Fruit fly (Drosophila melanogaster) whole organism, embryonic: Measurements from ENCODE around the gene Dph3.
A peak's percentile ranks its signal among the peaks of the same experiment; 100 is the strongest.

Experiments used
- B-H2 ChIP-seq: fragments of 200-800 bp; sonication (Bioruptor generic); optimal IDR thresholded peaks from 2 replicates; lab custom pipeline; 2018; ENCODE audit warnings: missing biosample characterization, mild to moderate bottlenecking, missing genetic modification characterization
- CG10147 ChIP-seq: fragments of 200-800 bp; sonication (Bioruptor generic); optimal IDR thresholded peaks from 2 replicates; lab custom pipeline; 2019; ENCODE audit warnings: missing biosample characterization, mild to moderate bottlenecking, missing genetic modification characterization, moderate library complexity
- CG10431 ChIP-seq: fragments of 200-800 bp; sonication (Bioruptor generic); optimal IDR thresholded peaks from 3 replicates; lab custom pipeline; 2018; ENCODE audit warnings: missing biosample characterization, mild to moderate bottlenecking, missing genetic modification characterization
- CG10654 ChIP-seq: fragments of 200-800 bp; sonication (Bioruptor generic); optimal IDR thresholded peaks from 2 replicates; lab custom pipeline; 2016; ENCODE audit warnings: missing biosample characterization, missing genetic modification characterization
- CG10959 ChIP-seq: fragments of 200-800 bp; sonication (Bioruptor generic); IDR thresholded peaks from 2 replicates; pipeline ENCODE4 v1.3.6; 2022; ENCODE audit warnings: missing biosample characterization, missing genetic modification characterization
- CG12391 ChIP-seq: fragments of 200-800 bp; sonication (Bioruptor generic); optimal IDR thresholded peaks from 3 replicates; lab custom pipeline; 2018; ENCODE audit warnings: missing biosample characterization, mild to moderate bottlenecking, missing genetic modification characterization, moderate library complexity
- CG14050 ChIP-seq: fragments of 200-800 bp; sonication (Bioruptor generic); IDR thresholded peaks from 3 replicates; pipeline ENCODE4 v1.3.6; 2022; ENCODE audit warnings: missing biosample characterization, missing genetic modification characterization
- CG14860 ChIP-seq: fragments of 200-800 bp; sonication (Bioruptor generic); IDR thresholded peaks from 3 replicates; pipeline ENCODE4 v1.3.6; 2022; ENCODE audit warnings: missing biosample characterization, missing genetic modification characterization; ENCODE audit not compliant: partially characterized antibody
- CG1602 ChIP-seq: fragments of 200-800 bp; sonication (Bioruptor generic); optimal IDR thresholded peaks from 3 replicates; lab custom pipeline; 2016; ENCODE audit warnings: missing biosample characterization, missing genetic modification characterization
- CG30403 ChIP-seq: fragments of 200-800 bp; sonication (Bioruptor generic); optimal IDR thresholded peaks from 3 replicates; lab custom pipeline; 2016; ENCODE audit warnings: missing biosample characterization, missing genetic modification characterization
- CG31224 ChIP-seq: fragments of 200-800 bp; sonication (Bioruptor generic); IDR thresholded peaks from 2 replicates; pipeline ENCODE4 v1.3.6; 2022; ENCODE audit warnings: missing biosample characterization, missing genetic modification characterization
- CG34376 ChIP-seq: fragments of 200-800 bp; sonication (Bioruptor generic); optimal IDR thresholded peaks from 2 replicates; lab custom pipeline; 2018; ENCODE audit warnings: missing biosample characterization, mild to moderate bottlenecking, missing genetic modification characterization
- CG5953 ChIP-seq: fragments of 200-800 bp; sonication (Bioruptor generic); IDR thresholded peaks from 2 replicates; pipeline ENCODE4 v1.3.6; 2022; ENCODE audit warnings: missing biosample characterization, missing genetic modification characterization
- CG6813 ChIP-seq: fragments of 200-800 bp; sonication (Bioruptor generic); optimal IDR thresholded peaks from 2 replicates; lab custom pipeline; 2017; ENCODE audit warnings: missing biosample characterization, missing genetic modification characterization, mild to moderate bottlenecking, moderate library complexity, missing genetic modification reagents
- CG7987 ChIP-seq: fragments of 200-800 bp; sonication (Bioruptor generic); optimal IDR thresholded peaks from 2 replicates; lab custom pipeline; 2018; ENCODE audit warnings: missing biosample characterization, mild to moderate bottlenecking, missing genetic modification characterization, moderate library complexity
- CG8089 ChIP-seq: fragments of 200-800 bp; sonication (Bioruptor generic); optimal IDR thresholded peaks from 3 replicates; lab custom pipeline; 2016; ENCODE audit warnings: missing biosample characterization, missing genetic modification characterization
- CG9932 ChIP-seq: fragments of 200-800 bp; sonication (Bioruptor generic); IDR thresholded peaks from 2 replicates; pipeline ENCODE4 v1.3.6; 2022; ENCODE audit warnings: missing biosample characterization, missing genetic modification characterization
- Dll ChIP-seq: fragments of 200-800 bp; sonication (Bioruptor generic); IDR thresholded peaks from 4 replicates; pipeline ENCODE4 v1.3.6; 2022; ENCODE audit warnings: missing biosample characterization, missing genetic modification characterization; ENCODE audit not compliant: partially characterized antibody
- Dref ChIP-seq: fragments of 200-800 bp; sonication (Bioruptor generic); IDR thresholded peaks from 2 replicates; pipeline ENCODE4 v1.3.6; 2022; ENCODE audit warnings: missing biosample characterization, missing genetic modification characterization
- Drgx ChIP-seq: fragments of 200-800 bp; sonication (Bioruptor generic); IDR thresholded peaks from 2 replicates; pipeline ENCODE4 v1.3.6; 2022; ENCODE audit warnings: missing biosample characterization, missing genetic modification characterization
- E2f1 ChIP-seq: fragments of 200-800 bp; sonication (Bioruptor generic); IDR thresholded peaks from 2 replicates; pipeline ENCODE4 v1.3.6; 2022; ENCODE audit warnings: missing biosample characterization, missing genetic modification characterization
- Fer1 ChIP-seq: fragments of 200-800 bp; sonication (Bioruptor generic); optimal IDR thresholded peaks from 2 replicates; lab custom pipeline; 2017; ENCODE audit warnings: missing biosample characterization, mild to moderate bottlenecking, missing genetic modification characterization
- Gsc ChIP-seq: fragments of 200-800 bp; sonication (Bioruptor generic); IDR thresholded peaks from 2 replicates; pipeline ENCODE4 v1.3.6; 2022; ENCODE audit warnings: missing biosample characterization, missing genetic modification characterization
- HLH54F ChIP-seq: fragments of 200-800 bp; sonication (Bioruptor generic); optimal IDR thresholded peaks from 3 replicates; lab custom pipeline; 2016; ENCODE audit warnings: missing biosample characterization, missing genetic modification characterization
- Hr51 ChIP-seq, 2 experiments: fragments of 200-800 bp; sonication (Bioruptor generic); optimal IDR thresholded peaks; 2 replicates in 1 of 2; 3 replicates in 1 of 2; lab custom pipeline; 2016 to 2018; ENCODE audit warnings: missing biosample characterization in 2 of 2, missing genetic modification characterization in 2 of 2, mild to moderate bottlenecking in 1 of 2, moderate library complexity in 1 of 2
- Hr78 ChIP-seq, 2 experiments: fragments of 200-800 bp in 1 of 2; fragments of >200 bp in 1 of 2; sonication (Bioruptor generic) in 1 of 2; optimal IDR thresholded peaks; 2 replicates each; lab custom pipeline; 2017 to 2019; ENCODE audit warnings: missing biosample characterization in 2 of 2, missing genetic modification characterization in 2 of 2, mild to moderate bottlenecking in 1 of 2, moderate library complexity in 1 of 2
- Hsf ChIP-seq: fragments of 200-800 bp; sonication (Bioruptor generic); optimal IDR thresholded peaks from 3 replicates; lab custom pipeline; 2016; ENCODE audit warnings: missing biosample characterization, missing genetic modification characterization
- Nf-YC ChIP-seq: fragments of 200-800 bp; optimal IDR thresholded peaks from 3 replicates; lab custom pipeline; 2019; ENCODE audit warnings: missing biosample characterization, mild to moderate bottlenecking, missing genetic modification characterization, moderate library complexity
- Opbp ChIP-seq: fragments of 200-800 bp; sonication (Bioruptor generic); IDR thresholded peaks from 3 replicates; pipeline ENCODE4 v1.3.6; 2022; ENCODE audit warnings: missing biosample characterization, missing genetic modification characterization; ENCODE audit not compliant: partially characterized antibody
- Stat92E ChIP-seq, 3 experiments: fragments of >200 bp in 2 of 3; fragments of 200-800 bp in 1 of 3; sonication (Bioruptor generic) in 1 of 3; optimal IDR thresholded peaks; 2 replicates each; lab custom pipeline; 2017 to 2019; ENCODE audit warnings: missing biosample characterization in 3 of 3, missing genetic modification characterization in 3 of 3, mild to moderate bottlenecking in 1 of 3, moderate library complexity in 1 of 3
- Tbp ChIP-seq: fragments of >200 bp; optimal IDR thresholded peaks from 2 replicates; lab custom pipeline; 2018; ENCODE audit warnings: missing biosample characterization, missing genetic modification characterization
- Usf ChIP-seq: fragments of 200-800 bp; sonication (Bioruptor generic); optimal IDR thresholded peaks from 2 replicates; lab custom pipeline; 2017; ENCODE audit warnings: missing genotype, missing biosample characterization, missing genetic modification characterization
- caup ChIP-seq: fragments of 200-800 bp; sonication (Bioruptor generic); optimal IDR thresholded peaks from 3 replicates; lab custom pipeline; 2017; ENCODE audit warnings: missing biosample characterization, mild to moderate bottlenecking, missing genetic modification characterization, moderate library complexity; ENCODE audit not compliant: severe bottlenecking
- corto ChIP-seq: fragments of 200-800 bp; sonication (Bioruptor generic); optimal IDR thresholded peaks from 2 replicates; lab custom pipeline; 2016; ENCODE audit warnings: missing biosample characterization, mild to moderate bottlenecking, missing genetic modification characterization, moderate library complexity
- crp ChIP-seq, 2 experiments: fragments of 200-800 bp; sonication (Bioruptor generic); optimal IDR thresholded peaks; 2 replicates in 1 of 2; 3 replicates in 1 of 2; lab custom pipeline; 2017; ENCODE audit warnings: missing biosample characterization in 2 of 2, missing genetic modification characterization in 2 of 2, mild to moderate bottlenecking in 1 of 2, moderate library complexity in 1 of 2
- danr ChIP-seq: fragments of 200-800 bp; sonication (Bioruptor generic); IDR thresholded peaks from 2 replicates; pipeline ENCODE4 v1.3.6; 2022; ENCODE audit warnings: missing biosample characterization, missing genetic modification characterization
- dmrt99B ChIP-seq: fragments of 200-800 bp; sonication (Bioruptor generic); optimal IDR thresholded peaks from 2 replicates; lab custom pipeline; 2018; ENCODE audit warnings: missing biosample characterization, mild to moderate bottlenecking, missing genetic modification characterization, moderate library complexity
- esg ChIP-seq: fragments of 200-800 bp; sonication (Bioruptor generic); conservative IDR thresholded peaks from 2 replicates; pipeline ENCODE4 v1.3.6; 2022; ENCODE audit warnings: missing biosample characterization, missing genetic modification characterization
- grn ChIP-seq: fragments of 200-800 bp; sonication (Bioruptor generic); optimal IDR thresholded peaks from 3 replicates; lab custom pipeline; 2017; ENCODE audit warnings: missing biosample characterization, missing genetic modification characterization
- gsb-n ChIP-seq: fragments of 200-800 bp; sonication (Bioruptor generic); optimal IDR thresholded peaks from 3 replicates; lab custom pipeline; 2018; ENCODE audit warnings: missing biosample characterization, mild to moderate bottlenecking, missing genetic modification characterization
- gt ChIP-seq: fragments of 200-800 bp; sonication (Bioruptor generic); IDR thresholded peaks from 2 replicates; pipeline ENCODE4 v1.3.6; 2022; ENCODE audit warnings: missing biosample characterization, missing genetic modification characterization
- lmd ChIP-seq: fragments of 200-800 bp; sonication (Bioruptor generic); IDR thresholded peaks from 2 replicates; pipeline ENCODE4 v1.3.6; 2022; ENCODE audit warnings: missing biosample characterization, missing genetic modification characterization
- nau ChIP-seq: fragments of 200-800 bp; sonication (Bioruptor generic); optimal IDR thresholded peaks from 3 replicates; lab custom pipeline; 2017; ENCODE audit warnings: missing biosample characterization, mild to moderate bottlenecking, missing genetic modification characterization, missing genetic modification reagents
- nerfin-1 ChIP-seq: fragments of 200-800 bp; sonication (Bioruptor generic); optimal IDR thresholded peaks from 3 replicates; lab custom pipeline; 2019; ENCODE audit warnings: missing biosample characterization, mild to moderate bottlenecking, missing genetic modification characterization, moderate library complexity
- nerfin-2 ChIP-seq: fragments of 200-800 bp; sonication (Bioruptor generic); IDR thresholded peaks from 2 replicates; pipeline ENCODE4 v1.3.6; 2022; ENCODE audit warnings: missing biosample characterization, missing genetic modification characterization; ENCODE audit not compliant: partially characterized antibody
- org-1 ChIP-seq: fragments of 200-800 bp; sonication (Bioruptor generic); optimal IDR thresholded peaks from 2 replicates; lab custom pipeline; 2017; ENCODE audit warnings: missing biosample characterization, missing genetic modification characterization
- ro ChIP-seq: fragments of 200-800 bp; sonication (Bioruptor generic); IDR thresholded peaks from 2 replicates; pipeline ENCODE4 v1.3.6; 2022; ENCODE audit warnings: missing biosample characterization, missing genetic modification characterization
- slbo ChIP-seq: fragments of 200-800 bp; sonication (Bioruptor generic); IDR thresholded peaks from 2 replicates; pipeline ENCODE4 v1.3.6; 2022; ENCODE audit warnings: missing biosample characterization, missing genetic modification characterization
- tgo ChIP-seq: fragments of 200-800 bp; sonication (Bioruptor generic); IDR thresholded peaks from 3 replicates; pipeline ENCODE4 v1.3.6; 2022; ENCODE audit warnings: missing biosample characterization, missing genetic modification characterization
- ttk ChIP-seq: fragments of 200-800 bp; sonication (Bioruptor generic); IDR thresholded peaks from 2 replicates; pipeline ENCODE4 v2.1.2; 2022; ENCODE audit warnings: missing biosample characterization, missing genetic modification characterization

Gene Dph3

DNA sequence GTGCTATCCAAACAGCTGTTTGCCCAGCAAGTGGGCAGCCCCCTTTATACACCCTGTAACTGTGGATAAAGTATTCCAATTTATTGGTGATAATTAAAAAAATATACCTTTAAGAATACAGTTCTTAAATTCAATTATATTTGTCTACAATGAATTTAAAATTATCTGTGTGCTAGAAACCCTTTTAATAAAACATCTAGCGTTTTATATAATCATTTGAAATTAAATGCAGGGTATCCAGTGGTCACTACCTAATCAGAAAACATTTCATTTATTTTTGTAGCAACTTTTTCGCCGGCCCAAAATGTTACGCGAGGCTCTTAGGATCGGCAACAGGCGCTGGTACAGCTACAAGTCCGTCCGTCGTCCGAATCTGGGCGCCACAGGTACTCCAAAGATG, 5.2 kb upstream of the Dph3 start, which contains the start of gene CG17726 (continued):
- TF ChIP-seq nerfin-2 (GFP tag; lab: Robert Waterston, UW) (no peak), CG30403 (GFP tag; lab: Kevin White, UChicago) (peak; percentile 97), nau (GFP tag; lab: Kevin White, UChicago) (no peak), CG10147 (GFP tag; lab: Kevin White, UChicago) (peak; percentile 95), grn (GFP tag; lab: Kevin White, UChicago) (peak; percentile 70), CG8089 (GFP tag; lab: Kevin White, UChicago) (peak; percentile 79), E2f1 (GFP tag; lab: Robert Waterston, UW) (peak; percentile 98), CG12391 (tag; lab: Kevin White, UChicago) (peak; percentile 99), CG9932 (GFP tag; lab: Robert Waterston, UW) (peak; percentile 96), ttk (GFP tag; lab: Robert Waterston, UW) (peak; percentile 98), CG31224 (GFP tag; lab: Robert Waterston, UW) (peak; percentile 95), crp (GFP tag; optimal IDR thresholded peaks at IDR 0.05; lab: Kevin White, UChicago) (peak; percentile 62 to 88), CG14860 (GFP tag; lab: Robert Waterston, UW) (no peak), B-H2 (peak; percentile 92), CG5953 (peak; percentile 97), slbo (GFP tag; lab: Robert Waterston, UW) (peak; percentile 98), Hsf (GFP tag; lab: Kevin White, UChicago) (peak; percentile 97), Stat92E (GFP tag; optimal IDR thresholded peaks at IDR 0.05; lab: Kevin White, UChicago) (peak in 1 of 3 experiments; percentile 94), Opbp (GFP tag; lab: Robert Waterston, UW) (no peak), Drgx (GFP tag; lab: Robert Waterston, UW) (peak; percentile 98), danr (GFP tag; lab: Robert Waterston, UW) (peak; percentile 93), esg (GFP tag; lab: Robert Waterston, UW) (peak; percentile 98), Hr51 (GFP tag; optimal IDR thresholded peaks at IDR 0.05; lab: Kevin White, UChicago) (peak; percentile 91 to 98), Hr78 (GFP tag; optimal IDR thresholded peaks at IDR 0.05; lab: Kevin White, UChicago) (no peak), nerfin-1 (tag; lab: Kevin White, UChicago) (peak; percentile 93), ro (GFP tag; lab: Robert Waterston, UW) (peak; percentile 95), Nf-YC (tag; lab: Kevin White, UChicago) (peak; percentile 79), corto (GFP tag; lab: Kevin White, UChicago) (no peak), CG7987 (GFP tag; lab: Kevin White, UChicago) (peak; percentile 65), tgo (GFP tag; lab: Robert Waterston, UW) (peak; percentile 98), CG34376 (peak; percentile 92), gsb-n (tag; lab: Kevin White, UChicago) (peak; percentile 99), Gsc (GFP tag; lab: Robert Waterston, UW) (peak; percentile 86), Dll (GFP tag; lab: Robert Waterston, UW) (peak; percentile 32; the same call in 1 of the 4 replicates), CG14050 (peak; percentile 98), CG10654 (GFP tag; lab: Kevin White, UChicago) (peak; percentile 93), lmd (GFP tag; lab: Robert Waterston, UW) (peak; percentile 98), Fer1 (GFP tag; lab: Kevin White, UChicago) (peak; percentile 94), CG10959 (GFP tag; lab: Robert Waterston, UW) (peak; percentile 96), dmrt99B (tag; lab: Kevin White, UChicago) (peak; percentile 97), CG10431 (GFP tag; lab: Kevin White, UChicago) (peak; percentile 91), HLH54F (GFP tag; lab: Kevin White, UChicago) (peak; percentile 78), Usf (GFP tag; lab: Kevin White, UChicago) (peak; percentile 91), caup (peak; percentile 90), CG6813 (peak; percentile 93), Tbp (GFP tag; lab: Kevin White, UChicago) (no peak), Dref (GFP tag; lab: Robert Waterston, UW) (peak; percentile 20; the same call in 1 of the 2 replicates), CG1602 (GFP tag; lab: Kevin White, UChicago) (peak; percentile 98), org-1 (GFP tag; lab: Kevin White, UChicago) (peak; percentile 93), gt (peak; percentile 94)
